Fruit fly (Drosophila melanogaster) whole organism, pupa: Measurements from ENCODE around the gene Rab9Fa.

Experiments used
- CG12605 ChIP-seq: fragments of 200-800 bp; sonication (Bioruptor generic); IDR thresholded peaks from 2 replicates; pipeline ENCODE4 v1.3.6; 2022; ENCODE audit warnings: missing biosample characterization, missing genetic modification characterization
- CG8301 ChIP-seq: fragments of 200-800 bp; sonication (Bioruptor generic); optimal IDR thresholded peaks from 2 replicates; lab custom pipeline; 2018; ENCODE audit warnings: missing biosample characterization, mild to moderate bottlenecking, missing genetic modification characterization
- D1 ChIP-seq: fragments of 200-800 bp; sonication (Bioruptor generic); optimal IDR thresholded peaks from 2 replicates; lab custom pipeline; 2018; ENCODE audit warnings: missing biosample characterization, mild to moderate bottlenecking, missing genetic modification characterization, moderate library complexity
- Pif1A ChIP-seq: fragments of 200-800 bp; sonication (Bioruptor generic); optimal IDR thresholded peaks from 3 replicates; lab custom pipeline; 2016; ENCODE audit warnings: missing biosample characterization, missing genetic modification characterization
- Snoo ChIP-seq: fragments of 200-800 bp; sonication (Bioruptor generic); optimal IDR thresholded peaks from 3 replicates; lab custom pipeline; 2017; ENCODE audit warnings: missing biosample characterization, mild to moderate bottlenecking, missing genetic modification characterization, inconsistent platforms

dm6 chrX:10952386-10952785 is 1.6 kb upstream of the Rab9Fa start, which contains the start of gene Rab9Fb:
- TF ChIP-seq CG8301 (tag; lab: Kevin White, UChicago) (no peak), D1 (tag; lab: Kevin White, UChicago) (no peak), CG12605 (GFP tag; lab: Robert Waterston, UW) (no peak), Pif1A (GFP tag; lab: Kevin White, UChicago) (no peak), Snoo (tag; lab: Kevin White, UChicago) (no peak)
